Worm (Caenorhabditis elegans) whole organism, L3 larva: ENCODE data around the gene srbc-37.
A peak's percentile ranks its signal among the peaks of the same experiment; 100 is the strongest.

Source experiments
- R02D3.7 ChIP-seq: fragments of 150-350 bp; optimal IDR thresholded peaks from 2 replicates; lab custom pipeline; 2014; ENCODE audit warnings: missing biosample characterization, missing genetic modification characterization
- ZK546.5 ChIP-seq: sonication (generic microtip); optimal IDR thresholded peaks from 2 replicates; lab custom pipeline; 2017; ENCODE audit warnings: missing biosample characterization, missing genetic modification characterization
- aly-2 ChIP-seq: fragments of 150-350 bp; optimal IDR thresholded peaks from 2 replicates; lab custom pipeline; 2014; ENCODE audit warnings: missing biosample characterization, missing genetic modification characterization
- ama-1 ChIP-seq: fragments of 150-350 bp; optimal IDR thresholded peaks from 2 replicates; lab custom pipeline; 2018
- ceh-16 ChIP-seq: sonication (generic microtip); optimal IDR thresholded peaks from 2 replicates; lab custom pipeline; 2017; ENCODE audit warnings: missing biosample characterization, missing genetic modification characterization
- ceh-28 ChIP-seq: fragments of 150-350 bp; optimal IDR thresholded peaks from 2 replicates; lab custom pipeline; 2014; ENCODE audit warnings: missing biosample characterization, missing genetic modification reagents, missing genetic modification characterization
- ceh-82 ChIP-seq: fragments of 150-350 bp; optimal IDR thresholded peaks from 2 replicates; lab custom pipeline; 2014; ENCODE audit warnings: missing biosample characterization, missing genetic modification characterization
- ceh-9 ChIP-seq: sonication (generic microtip); optimal IDR thresholded peaks from 2 replicates; lab custom pipeline; 2018; ENCODE audit warnings: missing biosample characterization, missing genetic modification characterization
- daf-12 ChIP-seq: fragments of 150-350 bp; optimal IDR thresholded peaks from 2 replicates; lab custom pipeline; 2014; ENCODE audit warnings: missing biosample characterization, missing genetic modification reagents, missing genetic modification characterization
- egl-27 ChIP-seq: sonication (generic microtip); optimal IDR thresholded peaks from 4 replicates; lab custom pipeline; 2017; ENCODE audit warnings: missing biosample characterization, missing genetic modification reagents, missing genetic modification characterization
- egl-5 ChIP-seq: fragments of 150-350 bp; optimal IDR thresholded peaks from 2 replicates; lab custom pipeline; 2017; ENCODE audit warnings: missing biosample characterization, missing genetic modification reagents, missing genetic modification characterization, inconsistent platforms
- elt-2 ChIP-seq: sonication (generic microtip); optimal IDR thresholded peaks from 2 replicates; lab custom pipeline; 2016; ENCODE audit warnings: missing genetic modification reagents, mild to moderate bottlenecking, missing genetic modification characterization, missing compliant biosample characterization
- elt-3 ChIP-seq, 3 experiments: fragments of 150-350 bp in 1 of 3; sonication (generic microtip) in 2 of 3; optimal IDR thresholded peaks; 2 replicates in 2 of 3; 4 replicates in 1 of 3; lab custom pipeline; 2014 to 2017; ENCODE audit warnings: missing biosample characterization in 3 of 3, missing genetic modification characterization in 3 of 3
- eor-1 ChIP-seq, 2 experiments: fragments of 150-350 bp; optimal IDR thresholded peaks; 2 replicates each; lab custom pipeline; 2014 to 2018; ENCODE audit warnings: missing biosample characterization in 2 of 2, missing genetic modification characterization in 2 of 2
- fkh-10 ChIP-seq: sonication (generic microtip); optimal IDR thresholded peaks from 2 replicates; lab custom pipeline; 2017; ENCODE audit warnings: missing biosample characterization, missing genetic modification reagents, missing genetic modification characterization
- fkh-2 ChIP-seq: fragments of 150-350 bp; optimal IDR thresholded peaks from 2 replicates; lab custom pipeline; 2014; ENCODE audit warnings: missing biosample characterization, missing genetic modification reagents, missing genetic modification characterization
- fos-1 ChIP-seq: fragments of 150-350 bp; optimal IDR thresholded peaks from 2 replicates; lab custom pipeline; 2014; ENCODE audit warnings: missing biosample characterization, missing genetic modification characterization
- hmg-11 ChIP-seq: sonication (generic microtip); optimal IDR thresholded peaks from 2 replicates; lab custom pipeline; 2016; ENCODE audit warnings: missing genetic modification characterization, missing compliant biosample characterization
- jun-1 ChIP-seq: fragments of 150-350 bp; optimal IDR thresholded peaks from 2 replicates; lab custom pipeline; 2014; ENCODE audit warnings: missing biosample characterization, missing genetic modification reagents, missing genetic modification characterization
- lin-15B ChIP-seq: fragments of 150-350 bp; optimal IDR thresholded peaks from 2 replicates; lab custom pipeline; 2014; ENCODE audit warnings: missing biosample characterization, missing genetic modification characterization
- lin-39 ChIP-seq: fragments of 150-350 bp; optimal IDR thresholded peaks from 2 replicates; lab custom pipeline; 2018; ENCODE audit warnings: missing biosample characterization, missing genetic modification reagents, missing genetic modification characterization
- lsy-12 ChIP-seq: sonication (generic microtip); optimal IDR thresholded peaks from 2 replicates; lab custom pipeline; 2016; ENCODE audit warnings: mild to moderate bottlenecking, missing genetic modification characterization, missing compliant biosample characterization
- mdl-1 ChIP-seq: fragments of 150-350 bp; optimal IDR thresholded peaks from 2 replicates; lab custom pipeline; 2014; ENCODE audit warnings: missing biosample characterization, missing genetic modification characterization
- nfya-1 ChIP-seq: sonication (generic microtip); optimal IDR thresholded peaks from 2 replicates; lab custom pipeline; 2017; ENCODE audit warnings: missing genetic modification characterization, mild to moderate bottlenecking, missing compliant biosample characterization, antibody characterized with exemption, moderate library complexity; ENCODE audit not compliant: insufficient read depth
- nhr-11 ChIP-seq: fragments of 150-350 bp; optimal IDR thresholded peaks from 2 replicates; lab custom pipeline; 2014; ENCODE audit warnings: missing biosample characterization, missing genetic modification characterization
- nhr-12 ChIP-seq: fragments of 150-350 bp; optimal IDR thresholded peaks from 2 replicates; lab custom pipeline; 2014; ENCODE audit warnings: missing biosample characterization, missing genetic modification characterization
- nhr-23 ChIP-seq: fragments of 150-350 bp; optimal IDR thresholded peaks from 2 replicates; lab custom pipeline; 2014; ENCODE audit warnings: missing biosample characterization, missing genetic modification reagents, missing genetic modification characterization
- nhr-237 ChIP-seq: fragments of 150-350 bp; optimal IDR thresholded peaks from 2 replicates; lab custom pipeline; 2014; ENCODE audit warnings: missing biosample characterization, missing genetic modification characterization
- nhr-25 ChIP-seq: sonication (generic microtip); optimal IDR thresholded peaks from 2 replicates; lab custom pipeline; 2017; ENCODE audit warnings: missing biosample characterization, missing genetic modification characterization
- nhr-28 ChIP-seq: fragments of 150-350 bp; optimal IDR thresholded peaks from 2 replicates; lab custom pipeline; 2014; ENCODE audit warnings: missing biosample characterization, missing genetic modification characterization
- nhr-43 ChIP-seq: sonication (generic microtip); optimal IDR thresholded peaks from 2 replicates; lab custom pipeline; 2016; ENCODE audit warnings: mild to moderate bottlenecking, missing genetic modification characterization, missing compliant biosample characterization; ENCODE audit not compliant: poor library complexity, severe bottlenecking
- nhr-67 ChIP-seq: fragments of 150-350 bp; optimal IDR thresholded peaks from 2 replicates; lab custom pipeline; 2014; ENCODE audit warnings: missing biosample characterization, missing genetic modification characterization
- nhr-76 ChIP-seq: fragments of 150-350 bp; sonication (generic microtip); optimal IDR thresholded peaks from 5 replicates; lab custom pipeline; 2014; ENCODE audit warnings: missing biosample characterization, missing genetic modification characterization
- nhr-77 ChIP-seq: fragments of 150-350 bp; optimal IDR thresholded peaks from 2 replicates; lab custom pipeline; 2014; ENCODE audit warnings: missing biosample characterization, missing genetic modification characterization
- pha-4 ChIP-seq: fragments of 150-350 bp; optimal IDR thresholded peaks from 2 replicates; lab custom pipeline; 2014; ENCODE audit warnings: missing biosample characterization, missing genetic modification reagents, missing genetic modification characterization
- pqm-1 ChIP-seq: fragments of 150-350 bp; optimal IDR thresholded peaks from 2 replicates; lab custom pipeline; 2017; ENCODE audit warnings: missing biosample characterization, missing genetic modification characterization, inconsistent platforms
- sea-2 ChIP-seq: fragments of 150-350 bp; sonication (generic microtip); optimal IDR thresholded peaks from 4 replicates; lab custom pipeline; 2014; ENCODE audit warnings: missing biosample characterization, missing genetic modification reagents, missing genetic modification characterization
- skn-1 ChIP-seq: fragments of 150-350 bp; optimal IDR thresholded peaks from 2 replicates; lab custom pipeline; 2014; ENCODE audit warnings: missing biosample characterization, missing genetic modification characterization
- snpc-4 ChIP-seq: fragments of 150-350 bp; optimal IDR thresholded peaks from 2 replicates; lab custom pipeline; 2014; ENCODE audit warnings: missing biosample characterization, missing genetic modification characterization
- tbx-2 ChIP-seq: sonication (generic microtip); optimal IDR thresholded peaks from 2 replicates; lab custom pipeline; 2016; ENCODE audit warnings: mild to moderate bottlenecking, missing genetic modification characterization, missing compliant biosample characterization
- unc-39 ChIP-seq: sonication (generic microtip); optimal IDR thresholded peaks from 4 replicates; lab custom pipeline; 2017; ENCODE audit warnings: missing biosample characterization, missing genetic modification characterization
- unc-62 ChIP-seq: fragments of 150-350 bp; sonication (generic microtip); optimal IDR thresholded peaks from 4 replicates; lab custom pipeline; 2014; ENCODE audit warnings: missing biosample characterization, missing genetic modification reagents, missing genetic modification characterization
- zag-1 ChIP-seq: fragments of 150-350 bp; optimal IDR thresholded peaks from 2 replicates; lab custom pipeline; 2014; ENCODE audit warnings: missing biosample characterization, missing genetic modification characterization
- ztf-11 ChIP-seq: fragments of 150-350 bp; optimal IDR thresholded peaks from 2 replicates; lab custom pipeline; 2014; ENCODE audit warnings: missing biosample characterization, missing genetic modification characterization
- ztf-4 ChIP-seq: fragments of 150-350 bp; optimal IDR thresholded peaks from 2 replicates; lab custom pipeline; 2014; ENCODE audit warnings: missing biosample characterization, missing genetic modification characterization

Gene srbc-37

ce11 chrV:726573-727483 is 24.5 kb downstream of the srbc-37 start:
- TF ChIP-seq elt-2 (tag; lab: Kevin White, UChicago) = peak; percentile 13
- peak; percentile 95 for TF ChIP-seq ama-1 (lab: Kevin White, UChicago)
- no peak for TF ChIP-seq ztf-11 (tag; lab: Kevin White, UChicago)
- no peak for TF ChIP-seq nhr-28 (tag; lab: Kevin White, UChicago)
- peak; percentile 25 for TF ChIP-seq nhr-25 (tag; lab: Kevin White, UChicago)
- TF ChIP-seq pqm-1 = peak; percentile 17
- no peak for TF ChIP-seq nhr-76 (tag; lab: Kevin White, UChicago)
- TF ChIP-seq egl-5 (tag; lab: Kevin White, UChicago) = peak; percentile 35
- peak in 1 of 3 experiments; percentile 5 for TF ChIP-seq elt-3 (tag; optimal IDR thresholded peaks at IDR 0.05; lab: Kevin White, UChicago)
- peak; percentile 56 for TF ChIP-seq nhr-43 (tag; lab: Kevin White, UChicago)

DNA sequence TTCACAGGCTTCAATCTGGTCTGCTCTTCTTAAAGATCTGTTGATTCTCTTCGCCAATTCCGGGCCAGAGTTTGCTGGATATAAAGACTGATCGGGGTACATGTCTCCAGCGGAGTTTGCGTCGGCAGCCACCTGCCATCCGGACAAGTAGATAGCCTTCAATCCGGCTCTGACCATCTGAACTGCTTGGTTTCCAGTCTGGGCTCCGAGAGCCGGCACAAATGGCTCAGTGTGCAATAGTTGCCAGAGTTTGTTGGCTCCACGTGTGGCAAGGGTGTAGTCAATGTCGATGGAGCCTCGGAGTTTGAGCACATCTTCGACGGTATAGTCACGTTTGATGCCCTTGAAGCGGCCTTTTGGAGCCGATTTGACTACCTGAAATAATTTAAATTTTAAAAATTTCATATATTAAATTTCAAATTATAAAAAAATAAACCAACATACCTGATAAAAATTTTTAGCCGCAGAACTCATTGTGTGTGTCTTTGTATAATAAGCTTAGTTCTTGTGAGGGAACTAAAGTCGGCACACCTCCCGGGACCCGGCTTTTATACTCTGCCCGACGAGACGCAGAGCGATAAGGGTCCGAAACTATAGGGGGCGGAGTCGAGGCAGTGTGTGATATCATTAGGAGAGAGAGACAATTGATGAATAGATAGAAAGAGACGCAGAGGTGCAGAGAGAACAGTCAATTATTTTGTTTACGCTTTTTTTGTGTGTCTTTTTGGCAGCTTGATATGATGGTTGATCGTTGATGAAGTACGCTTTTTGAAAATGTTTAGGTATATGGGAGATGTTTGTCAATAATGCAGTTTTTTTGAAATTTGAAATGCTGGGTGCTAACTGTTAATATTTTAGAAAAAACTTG is 25.4 kb downstream of the srbc-37 start, which contains the start of the genes icl-1 and srh-2:
TSS of gene icl-1 (minus strand) at position 521 of the 868 bp plus-strand sequence.
TSS of gene srh-2 (plus strand) at position 818 of the 868 bp plus-strand sequence.
- TF ChIP-seq nhr-67 (tag; lab: Kevin White, UChicago) (no peak), daf-12 (tag; lab: Kevin White, UChicago) (no peak), ceh-82 (tag; lab: Kevin White, UChicago) (no peak), ama-1 (lab: Kevin White, UChicago) (peak; percentile 92), ceh-16 (no peak), fos-1 (tag; lab: Kevin White, UChicago) (peak; percentile 15), nhr-237 (no peak), lsy-12 (peak; percentile 42), nfya-1 (tag; lab: Kevin White, UChicago) (peak; percentile 68), jun-1 (tag; lab: Kevin White, UChicago) (peak; percentile 43), fkh-2 (no peak), R02D3.7 (tag; lab: Kevin White, UChicago) (no peak), sea-2 (GFP tag; lab: Kevin White, UChicago) (no peak), egl-27 (tag; lab: Kevin White, UChicago) (no peak), skn-1 (no peak), nhr-23 (peak; percentile 71), zag-1 (tag; lab: Kevin White, UChicago) (no peak), ztf-11 (tag; lab: Kevin White, UChicago) (no peak), pqm-1 (peak; percentile 65), nhr-11 (tag; lab: Kevin White, UChicago) (no peak), pha-4 (peak; percentile 79), fkh-10 (GFP tag; lab: Kevin White, UChicago) (no peak), nhr-12 (no peak), nhr-76 (tag; lab: Kevin White, UChicago) (no peak), aly-2 (tag; lab: Kevin White, UChicago) (no peak), snpc-4 (tag; lab: Kevin White, UChicago) (no peak), tbx-2 (tag; lab: Kevin White, UChicago) (peak; percentile 8), elt-2 (tag; lab: Kevin White, UChicago) (peak; percentile 83), lin-15B (tag; lab: Kevin White, UChicago) (peak; percentile 28), nhr-43 (tag; lab: Kevin White, UChicago) (peak; percentile 73), eor-1 (tag; optimal IDR thresholded peaks at IDR 0.05; lab: Kevin White, UChicago) (no peak), nhr-25 (tag; lab: Kevin White, UChicago) (peak; percentile 2), ztf-4 (tag; lab: Kevin White, UChicago) (no peak), nhr-77 (no peak), mdl-1 (tag; lab: Kevin White, UChicago) (no peak), lin-39 (tag; lab: Kevin White, UChicago) (peak; percentile 11), unc-39 (tag; lab: Kevin White, UChicago) (no peak), nhr-28 (tag; lab: Kevin White, UChicago) (no peak), ceh-28 (tag; lab: Kevin White, UChicago) (peak; percentile 67), unc-62 (GFP tag; lab: Kevin White, UChicago) (no peak), egl-5 (tag; lab: Kevin White, UChicago) (no peak), ZK546.5 (no peak), hmg-11 (tag; lab: Kevin White, UChicago) (no peak), ceh-9 (tag; lab: Kevin White, UChicago) (no peak)
